Worm (Caenorhabditis elegans): ENCODE data around the gene Y113G7A.14.

The Y113G7A.14 gene

ce11 chrV:20164059-20164892, 26.0 kb upstream of the Y113G7A.14 start, which contains the start of gene F19B2.5 (continued):
- no peak for TF ChIP-seq F37D6.2 (tag; optimal IDR thresholded peaks at IDR 0.05)
- TF ChIP-seq skn-1 (tag; optimal IDR thresholded peaks at IDR 0.05): no peak
- TF ChIP-seq Y5F2A.4 (GFP tag; optimal IDR thresholded peaks at IDR 0.05): no peak

ce11 chrV:20163105-20163449, 24.8 kb upstream of the Y113G7A.14 start:
- TF ChIP-seq dve-1 (tag; optimal IDR thresholded peaks at IDR 0.05; ENCODE audit: insufficient read depth) (peak; percentile 31), saeg-2 (GFP tag; IDR thresholded peaks at IDR 0.05) (peak; percentile 56; the same call in 1 of the 2 replicates), nhr-10 (tag; optimal IDR thresholded peaks at IDR 0.05) (peak; percentile 7), nhr-77 (tag; optimal IDR thresholded peaks at IDR 0.05) (no peak), tra-1 (GFP tag; IDR thresholded peaks at IDR 0.05) (peak; percentile 22; the same call in 1 of the 2 replicates), ama-1 (optimal IDR thresholded peaks at IDR 0.05) (peak; percentile 65), ctbp-1 (GFP tag; IDR thresholded peaks at IDR 0.05) (0 out of 2 replicates have a peak, but pooled peaks have one; percentile 10), D1046.2 (GFP tag; IDR thresholded peaks at IDR 0.05) (no peak), dpl-1 (GFP tag; optimal IDR thresholded peaks at IDR 0.05) (no peak), mxl-2 (GFP tag; conservative IDR thresholded peaks at IDR 0.05) (no peak), zfp-3 (GFP tag; conservative IDR thresholded peaks at IDR 0.05) (peak; percentile 90), mes-2 (tag; optimal IDR thresholded peaks at IDR 0.05; ENCODE audit: poor library complexity, severe bottlenecking) (peak; percentile 18), lim-7 (GFP tag; IDR thresholded peaks at IDR 0.05) (0 out of 2 replicates have a peak, but pooled peaks have one; percentile 23), php-3 (GFP tag; IDR thresholded peaks at IDR 0.05) (0 out of 2 replicates have a peak, but pooled peaks have one; percentile 28), lin-1 (GFP tag; IDR thresholded peaks at IDR 0.05) (peak; percentile 46; the same call in 1 of the 2 replicates), ZK337.2 (GFP tag; IDR thresholded peaks at IDR 0.05) (0 out of 2 replicates have a peak, but pooled peaks have one; percentile 22), daf-16 (GFP tag; optimal IDR thresholded peaks at IDR 0.05) (no peak), daf-16 (tag; optimal IDR thresholded peaks at IDR 0.05) (peak; percentile 51), daf-8 (GFP tag; IDR thresholded peaks at IDR 0.05) (no peak), aha-1 (tag) (peak; percentile 38), dmd-6 (GFP tag; IDR thresholded peaks at IDR 0.05) (peak; percentile 16; the same call in 1 of the 2 replicates), lin-38 (GFP tag; IDR thresholded peaks at IDR 0.05) (peak; percentile 8)

- TF ChIP-seq snpc-1.2 (GFP tag; IDR thresholded peaks at IDR 0.05): no peak
- TF ChIP-seq F44E2.7 (GFP tag; IDR thresholded peaks at IDR 0.05): 0 out of 2 replicates have a peak, but pooled peaks have one; percentile 2
- TF ChIP-seq nhr-42 (GFP tag; IDR thresholded peaks at IDR 0.05): no peak
- peak; percentile 88 for TF ChIP-seq T26A8.4 (GFP tag; IDR thresholded peaks at IDR 0.05)
- TF ChIP-seq madf-5 (GFP tag; IDR thresholded peaks at IDR 0.05): peak in 1 of 2 experiments; percentile 49; a peak in 1 of 4 replicates
- TF ChIP-seq dmd-8 (GFP tag; IDR thresholded peaks at IDR 0.05): no peak
- peak; percentile 30; the same call in 1 of the 2 replicates for TF ChIP-seq arid-1 (GFP tag; conservative IDR thresholded peaks at IDR 0.05)
- TF ChIP-seq F26F4.8 (GFP tag; conservative IDR thresholded peaks at IDR 0.05): no peak
- 0 out of 2 replicates have a peak, but pooled peaks have one; percentile 5 for TF ChIP-seq mdt-29 (GFP tag; IDR thresholded peaks at IDR 0.05)
- no peak for TF ChIP-seq spr-3 (GFP tag; optimal IDR thresholded peaks at IDR 0.05)
- peak; percentile 28 for TF ChIP-seq aha-1 (tag)
- peak; percentile 90 for TF ChIP-seq zfp-3 (GFP tag; conservative IDR thresholded peaks at IDR 0.05)
- no peak for TF ChIP-seq nhr-10 (tag; optimal IDR thresholded peaks at IDR 0.05)
- TF ChIP-seq pha-4 (GFP tag; IDR thresholded peaks at IDR 0.05): peak; percentile 60; the same call in 1 of the 2 replicates
- TF ChIP-seq pha-4 (tag; optimal IDR thresholded peaks at IDR 0.05): no peak
- TF ChIP-seq hlh-30 (tag; optimal IDR thresholded peaks at IDR 0.05; ENCODE audit: insufficient read depth): no peak
- TF ChIP-seq hlh-11 (tag; optimal IDR thresholded peaks at IDR 0.05): peak; percentile 6
- TF ChIP-seq ctbp-1 (GFP tag; IDR thresholded peaks at IDR 0.05): peak; percentile 18; the same call in 1 of the 2 replicates
- 0 out of 2 replicates have a peak, but pooled peaks have one; percentile 4 for TF ChIP-seq Y105C5A.15 (GFP tag; IDR thresholded peaks at IDR 0.05)
- TF ChIP-seq saeg-2 (GFP tag; IDR thresholded peaks at IDR 0.05): no peak; the same call in 1 of the 2 replicates
- peak; percentile 23 for TF ChIP-seq nhr-102 (tag; optimal IDR thresholded peaks at IDR 0.05)
- no peak for TF ChIP-seq nhr-25 (tag; optimal IDR thresholded peaks at IDR 0.05; ENCODE audit: borderline replicate concordance, insufficient read depth)
- 0 out of 2 replicates have a peak, but pooled peaks have one; percentile 8 for TF ChIP-seq nhr-41 (GFP tag; IDR thresholded peaks at IDR 0.05)
These were observed 24.2 kb upstream of the Y113G7A.14 start for ce11 chrV:20162290-20163104.

Measured in whole organism, L4 larva.